Fruit fly (Drosophila melanogaster): ENCODE measurements around the gene RhoGAP71E.

RhoGAP71E gene

dm6 chr3L:15548843-15549242, 39.8 kb upstream of the RhoGAP71E start (continued):
- peak; percentile 28 for TF ChIP-seq Asciz (GFP tag; optimal IDR thresholded peaks at IDR 0.05)
- no peak for TF ChIP-seq GATAe (GFP tag; conservative IDR thresholded peaks at IDR 0.05)
- TF ChIP-seq usp (GFP tag; optimal IDR thresholded peaks at IDR 0.05), result no peak
- no peak for TF ChIP-seq zfh2 (GFP tag; optimal IDR thresholded peaks at IDR 0.05)
- TF ChIP-seq Bteb2 (GFP tag; optimal IDR thresholded peaks at IDR 0.05), result no peak
- TF ChIP-seq Fer1 (GFP tag; optimal IDR thresholded peaks at IDR 0.05), result peak; percentile 56
- TF ChIP-seq CG34376 (GFP tag; optimal IDR thresholded peaks at IDR 0.05), result peak; percentile 59
- no peak for TF ChIP-seq hb (GFP tag; IDR thresholded peaks at IDR 0.05; ENCODE audit: partially characterized antibody)
- peak; percentile 30 for TF ChIP-seq CG1233 (GFP tag; optimal IDR thresholded peaks at IDR 0.05)
- TF ChIP-seq HHEX (GFP tag; optimal IDR thresholded peaks at IDR 0.05), result peak; percentile 34
- 0 out of 2 replicates have a peak, but pooled peaks have one; percentile 15 for TF ChIP-seq Atf6 (GFP tag; IDR thresholded peaks at IDR 0.05)
- TF ChIP-seq disco-r (GFP tag; optimal IDR thresholded peaks at IDR 0.05), result no peak
- peak; percentile 3 for TF ChIP-seq gem (tag; optimal IDR thresholded peaks at IDR 0.05)
- peak; percentile 57 for TF ChIP-seq CG3281 (GFP tag; optimal IDR thresholded peaks at IDR 0.05)
- TF ChIP-seq esg (GFP tag; conservative IDR thresholded peaks at IDR 0.05), result no peak
- no peak for TF ChIP-seq CG11085 (GFP tag; IDR thresholded peaks at IDR 0.05)
- no peak for TF ChIP-seq Dek (tag; optimal IDR thresholded peaks at IDR 0.05)
- no peak for TF ChIP-seq az2 (GFP tag; optimal IDR thresholded peaks at IDR 0.05)
- TF ChIP-seq gro (GFP tag; optimal IDR thresholded peaks at IDR 0.05), result peak; percentile 38
- peak; percentile 37 for TF ChIP-seq org-1 (GFP tag; optimal IDR thresholded peaks at IDR 0.05)
- TF ChIP-seq CrebB (tag; optimal IDR thresholded peaks at IDR 0.05), result peak; percentile 53
- TF ChIP-seq stwl (tag; optimal IDR thresholded peaks at IDR 0.05), result no peak
- no peak for TF ChIP-seq CG6791 (GFP tag; IDR thresholded peaks at IDR 0.05; ENCODE audit: partially characterized antibody)
- peak; percentile 32 for TF ChIP-seq bab2 (GFP tag; optimal IDR thresholded peaks at IDR 0.05)
- peak; percentile 48 for TF ChIP-seq CG15514 (GFP tag; optimal IDR thresholded peaks at IDR 0.05)
- TF ChIP-seq Dbx (GFP tag; IDR thresholded peaks at IDR 0.05), result no peak
- no peak for TF ChIP-seq CG17912 (GFP tag; optimal IDR thresholded peaks at IDR 0.05)
- TF ChIP-seq CG15011 (GFP tag; optimal IDR thresholded peaks at IDR 0.05), result peak; percentile 35
- TF ChIP-seq CG30020 (tag; optimal IDR thresholded peaks at IDR 0.05), result no peak
- TF ChIP-seq CG11695 (GFP tag; IDR thresholded peaks at IDR 0.05), result peak; percentile 30; the same call in 2 of the 3 replicates
- TF ChIP-seq Side (GFP tag; optimal IDR thresholded peaks at IDR 0.05), result peak; percentile 15
- TF ChIP-seq Hand (GFP tag; optimal IDR thresholded peaks at IDR 0.05), result peak; percentile 42
- TF ChIP-seq CG11456 (GFP tag; IDR thresholded peaks at IDR 0.05), result no peak
- TF ChIP-seq bsh (GFP tag; optimal IDR thresholded peaks at IDR 0.05), result no peak
- TF ChIP-seq Elba2 (GFP tag; optimal IDR thresholded peaks at IDR 0.05), result no peak
- peak; percentile 10; the same call in 1 of the 2 replicates for TF ChIP-seq sob (GFP tag; IDR thresholded peaks at IDR 0.05)
- TF ChIP-seq HmgD (GFP tag; optimal IDR thresholded peaks at IDR 0.05), result no peak
- no peak for TF ChIP-seq klu (GFP tag; IDR thresholded peaks at IDR 0.05)
- peak; percentile 49 for TF ChIP-seq CG13296 (GFP tag; optimal IDR thresholded peaks at IDR 0.05)
- TF ChIP-seq CG3065 (GFP tag; optimal IDR thresholded peaks at IDR 0.05), result no peak
- peak; percentile 54 for TF ChIP-seq CG10543 (GFP tag; optimal IDR thresholded peaks at IDR 0.05)
- no peak for TF ChIP-seq dmrt99B (tag; optimal IDR thresholded peaks at IDR 0.05)
- no peak for TF ChIP-seq CG12236 (GFP tag; optimal IDR thresholded peaks at IDR 0.05)
- TF ChIP-seq CG6813 (GFP tag; optimal IDR thresholded peaks at IDR 0.05), result peak; percentile 67
- peak; percentile 66 for TF ChIP-seq BtbVII (GFP tag; optimal IDR thresholded peaks at IDR 0.05)
- TF ChIP-seq PHDP (tag; optimal IDR thresholded peaks at IDR 0.05), result peak; percentile 26
- peak; percentile 42 for TF ChIP-seq CG4328 (GFP tag; optimal IDR thresholded peaks at IDR 0.05)
- TF ChIP-seq CG17186 (GFP tag; optimal IDR thresholded peaks at IDR 0.05), result no peak
- no peak for TF ChIP-seq CG6272 (GFP tag; IDR thresholded peaks at IDR 0.05)

All from whole organism, embryonic.